Fruit fly (Drosophila melanogaster) whole organism, embryonic: Measurements from ENCODE around the gene Fur2.

Experiments used
- Abd-B ChIP-seq: fragments of 200-800 bp; sonication (Bioruptor generic); optimal IDR thresholded peaks from 2 replicates; lab custom pipeline; 2018; ENCODE audit warnings: missing biosample characterization, mild to moderate bottlenecking, missing genetic modification characterization, moderate library complexity
- CG1024 ChIP-seq: fragments of 200-800 bp; sonication (Bioruptor generic); IDR thresholded peaks from 2 replicates; pipeline ENCODE4 v1.3.6; 2022; ENCODE audit warnings: missing biosample characterization, missing genetic modification characterization
- CG10366 ChIP-seq: fragments of 200-800 bp; sonication (Bioruptor generic); IDR thresholded peaks from 2 replicates; pipeline ENCODE4 v1.3.6; 2022; ENCODE audit warnings: missing biosample characterization, missing genetic modification characterization
- CG10462 ChIP-seq: fragments of 200-800 bp; sonication (Bioruptor generic); optimal IDR thresholded peaks from 2 replicates; lab custom pipeline; 2016; ENCODE audit warnings: missing biosample characterization, missing genetic modification characterization
- CG10979 ChIP-seq: fragments of 200-800 bp; sonication (Bioruptor generic); optimal IDR thresholded peaks from 2 replicates; lab custom pipeline; 2018; ENCODE audit warnings: missing biosample characterization, mild to moderate bottlenecking, missing genetic modification characterization, moderate library complexity
- CG12391 ChIP-seq: fragments of 200-800 bp; sonication (Bioruptor generic); optimal IDR thresholded peaks from 3 replicates; lab custom pipeline; 2018; ENCODE audit warnings: missing biosample characterization, mild to moderate bottlenecking, missing genetic modification characterization, moderate library complexity
- CG13424 ChIP-seq: fragments of 200-800 bp; sonication (Bioruptor generic); optimal IDR thresholded peaks from 2 replicates; lab custom pipeline; 2019; ENCODE audit warnings: missing biosample characterization, mild to moderate bottlenecking, missing genetic modification characterization, moderate library complexity
- CG15011 ChIP-seq: fragments of 200-800 bp; sonication (Bioruptor generic); optimal IDR thresholded peaks from 3 replicates; lab custom pipeline; 2018; ENCODE audit warnings: missing biosample characterization, mild to moderate bottlenecking, missing genetic modification characterization
- CG16815 ChIP-seq: fragments of 200-800 bp; sonication (Bioruptor generic); optimal IDR thresholded peaks from 3 replicates; lab custom pipeline; 2017; ENCODE audit warnings: missing biosample characterization, mild to moderate bottlenecking, missing genetic modification characterization
- CG17829 ChIP-seq: fragments of 200-800 bp; optimal IDR thresholded peaks from 2 replicates; lab custom pipeline; 2019; ENCODE audit warnings: missing biosample characterization, mild to moderate bottlenecking, missing genetic modification characterization, moderate library complexity
- CG2889 ChIP-seq: fragments of 200-800 bp; sonication (Bioruptor generic); IDR thresholded peaks from 3 replicates; pipeline ENCODE4 v1.3.6; 2022; ENCODE audit warnings: missing biosample characterization, missing genetic modification characterization
- CG30020 ChIP-seq: fragments of 200-800 bp; optimal IDR thresholded peaks from 2 replicates; lab custom pipeline; 2019; ENCODE audit warnings: missing biosample characterization, mild to moderate bottlenecking, missing genetic modification characterization, moderate library complexity
- CG32532 ChIP-seq: fragments of 200-800 bp; sonication (Bioruptor generic); IDR thresholded peaks from 2 replicates; pipeline ENCODE4 v1.3.6; 2022; ENCODE audit warnings: missing biosample characterization, missing genetic modification characterization
- CG3281 ChIP-seq: fragments of 200-800 bp; sonication (Bioruptor generic); optimal IDR thresholded peaks from 3 replicates; lab custom pipeline; 2017; ENCODE audit warnings: missing biosample characterization, mild to moderate bottlenecking, missing genetic modification characterization
- CG34224 ChIP-seq: fragments of 200-800 bp; sonication (Bioruptor generic); IDR thresholded peaks from 3 replicates; pipeline ENCODE4 v1.3.6; 2022; ENCODE audit warnings: missing biosample characterization, missing genetic modification characterization; ENCODE audit not compliant: partially characterized antibody
- CG6272 ChIP-seq: fragments of 200-800 bp; sonication (Bioruptor generic); IDR thresholded peaks from 2 replicates; pipeline ENCODE4 v1.3.6; 2022; ENCODE audit warnings: missing biosample characterization, missing genetic modification characterization
- CG6689 ChIP-seq: fragments of 200-800 bp; sonication (Bioruptor generic); IDR thresholded peaks from 2 replicates; pipeline ENCODE4 v1.3.6; 2022; ENCODE audit warnings: missing biosample characterization, missing genetic modification characterization
- CG9817 ChIP-seq: fragments of 200-800 bp; sonication (Bioruptor generic); optimal IDR thresholded peaks from 2 replicates; lab custom pipeline; 2018; ENCODE audit warnings: missing biosample characterization, mild to moderate bottlenecking, missing genetic modification characterization, moderate library complexity
- D19A ChIP-seq: fragments of 200-800 bp; optimal IDR thresholded peaks from 3 replicates; lab custom pipeline; 2019; ENCODE audit warnings: missing biosample characterization, mild to moderate bottlenecking, missing genetic modification characterization, moderate library complexity
- Dbx ChIP-seq: fragments of 200-800 bp; sonication (Bioruptor generic); IDR thresholded peaks from 3 replicates; pipeline ENCODE4 v1.3.6; 2022; ENCODE audit warnings: missing biosample characterization, missing genetic modification characterization
- Dek ChIP-seq: fragments of 200-800 bp; sonication (Bioruptor generic); optimal IDR thresholded peaks from 3 replicates; lab custom pipeline; 2019; ENCODE audit warnings: missing biosample characterization, mild to moderate bottlenecking, missing genetic modification characterization, moderate library complexity
- Ets97D ChIP-seq: fragments of 200-800 bp; sonication (Bioruptor generic); optimal IDR thresholded peaks from 3 replicates; lab custom pipeline; 2016; ENCODE audit warnings: missing biosample characterization, missing genetic modification characterization
- Fer3 ChIP-seq: fragments of 200-800 bp; sonication (Bioruptor generic); optimal IDR thresholded peaks from 2 replicates; lab custom pipeline; 2018; ENCODE audit warnings: missing biosample characterization, mild to moderate bottlenecking, missing genetic modification characterization, moderate library complexity
- Myb ChIP-seq: fragments of 200-800 bp; sonication (Bioruptor generic); optimal IDR thresholded peaks from 2 replicates; lab custom pipeline; 2016; ENCODE audit warnings: missing biosample characterization, missing genetic modification characterization
- Optix ChIP-seq: fragments of 200-800 bp; sonication (Bioruptor generic); IDR thresholded peaks from 3 replicates; pipeline ENCODE4 v1.3.6; 2022; ENCODE audit warnings: missing biosample characterization, missing genetic modification characterization
- PHDP ChIP-seq: fragments of 200-800 bp; sonication (Bioruptor generic); optimal IDR thresholded peaks from 3 replicates; lab custom pipeline; 2018; ENCODE audit warnings: missing biosample characterization, mild to moderate bottlenecking, missing genetic modification characterization, moderate library complexity
- Stat92E ChIP-seq, 3 experiments: fragments of >200 bp in 2 of 3; fragments of 200-800 bp in 1 of 3; sonication (Bioruptor generic) in 1 of 3; optimal IDR thresholded peaks; 2 replicates each; lab custom pipeline; 2017 to 2019; ENCODE audit warnings: missing biosample characterization in 3 of 3, missing genetic modification characterization in 3 of 3, mild to moderate bottlenecking in 1 of 3, moderate library complexity in 1 of 3
- Taf1 ChIP-seq: fragments of 200-800 bp; sonication (Bioruptor generic); IDR thresholded peaks from 2 replicates; pipeline ENCODE4 v1.3.6; 2022; ENCODE audit warnings: missing biosample characterization, missing genetic modification characterization
- ato ChIP-seq: fragments of 200-800 bp; sonication (Bioruptor generic); IDR thresholded peaks from 2 replicates; pipeline ENCODE4 v1.3.6; 2022; ENCODE audit warnings: missing biosample characterization, missing genetic modification characterization; ENCODE audit not compliant: partially characterized antibody
- az2 ChIP-seq: fragments of 200-800 bp; sonication (Bioruptor generic); optimal IDR thresholded peaks from 3 replicates; lab custom pipeline; 2016; ENCODE audit warnings: missing biosample characterization, missing genetic modification characterization
- chinmo ChIP-seq: fragments of 200-800 bp; sonication (Bioruptor generic); IDR thresholded peaks from 4 replicates; pipeline ENCODE4 v1.3.6; 2022; ENCODE audit warnings: missing biosample characterization, missing genetic modification characterization; ENCODE audit not compliant: partially characterized antibody
- crc ChIP-seq: fragments of 200-800 bp; sonication (Bioruptor generic); optimal IDR thresholded peaks from 2 replicates; lab custom pipeline; 2016; ENCODE audit warnings: missing biosample characterization, missing genetic modification characterization
- croc ChIP-seq: fragments of 200-800 bp; sonication (Bioruptor generic); conservative IDR thresholded peaks from 3 replicates; pipeline ENCODE4 v1.3.6; 2022; ENCODE audit warnings: missing biosample characterization, missing genetic modification characterization
- dmrt99B ChIP-seq: fragments of 200-800 bp; sonication (Bioruptor generic); optimal IDR thresholded peaks from 2 replicates; lab custom pipeline; 2018; ENCODE audit warnings: missing biosample characterization, mild to moderate bottlenecking, missing genetic modification characterization, moderate library complexity
- ewg ChIP-seq: fragments of 200-800 bp; sonication (Bioruptor generic); optimal IDR thresholded peaks from 3 replicates; lab custom pipeline; 2017; ENCODE audit warnings: mild to moderate bottlenecking, missing biosample characterization, missing genetic modification reagents, missing genetic modification characterization
- fd64A ChIP-seq: fragments of 200-800 bp; sonication (Bioruptor generic); optimal IDR thresholded peaks from 3 replicates; lab custom pipeline; 2018; ENCODE audit warnings: missing biosample characterization, mild to moderate bottlenecking, missing genetic modification characterization
- gcm ChIP-seq: fragments of 200-800 bp; sonication (Bioruptor generic); optimal IDR thresholded peaks from 2 replicates; lab custom pipeline; 2019; ENCODE audit warnings: missing biosample characterization, mild to moderate bottlenecking, missing genetic modification characterization, moderate library complexity
- hbn ChIP-seq: fragments of 200-800 bp; sonication (Bioruptor generic); IDR thresholded peaks from 2 replicates; pipeline ENCODE4 v1.3.6; 2022; ENCODE audit warnings: missing biosample characterization, missing genetic modification characterization; ENCODE audit not compliant: partially characterized antibody
- nerfin-1 ChIP-seq: fragments of 200-800 bp; sonication (Bioruptor generic); optimal IDR thresholded peaks from 3 replicates; lab custom pipeline; 2019; ENCODE audit warnings: missing biosample characterization, mild to moderate bottlenecking, missing genetic modification characterization, moderate library complexity
- peb ChIP-seq: fragments of 200-800 bp; sonication (Bioruptor generic); IDR thresholded peaks from 2 replicates; pipeline ENCODE4 v1.3.6; 2022; ENCODE audit warnings: missing biosample characterization, missing genetic modification characterization
- pzg ChIP-seq: fragments of 200-800 bp; sonication (Bioruptor generic); optimal IDR thresholded peaks from 3 replicates; lab custom pipeline; 2018; ENCODE audit warnings: missing biosample characterization, mild to moderate bottlenecking, missing genetic modification characterization, moderate library complexity
- sna ChIP-seq: fragments of 200-800 bp; sonication (Bioruptor generic); IDR thresholded peaks from 2 replicates; pipeline ENCODE4 v1.3.6; 2022; ENCODE audit warnings: missing biosample characterization, missing genetic modification characterization; ENCODE audit not compliant: partially characterized antibody
- so ChIP-seq: fragments of 200-800 bp; sonication (Bioruptor generic); IDR thresholded peaks from 3 replicates; pipeline ENCODE4 v1.3.6; 2022; ENCODE audit warnings: missing biosample characterization, missing genetic modification characterization
- tx ChIP-seq: fragments of 200-800 bp; sonication (Bioruptor generic); optimal IDR thresholded peaks from 2 replicates; lab custom pipeline; 2016; ENCODE audit warnings: missing biosample characterization, missing genetic modification characterization
- unpg ChIP-seq: fragments of 200-800 bp; sonication (Bioruptor generic); optimal IDR thresholded peaks from 3 replicates; lab custom pipeline; 2018; ENCODE audit warnings: missing biosample characterization, mild to moderate bottlenecking, missing genetic modification characterization, moderate library complexity
- wek ChIP-seq: fragments of 200-800 bp; sonication (Bioruptor generic); optimal IDR thresholded peaks from 3 replicates; lab custom pipeline; 2018; ENCODE audit warnings: missing biosample characterization, mild to moderate bottlenecking, missing genetic modification characterization, moderate library complexity
- zfh1 ChIP-seq: fragments of 200-800 bp; sonication (Bioruptor generic); IDR thresholded peaks from 3 replicates; pipeline ENCODE4 v1.3.6; 2022; ENCODE audit warnings: missing biosample characterization, missing genetic modification characterization

The Fur2 gene

dm6 chrX:16384843-16385726 is 12.2 kb downstream of the Fur2 start, which contains the start of the genes CG9992 and CG4239 (continued):
- peak; percentile 29; the same call in 1 of the 2 replicates for TF ChIP-seq CG6689 (GFP tag; lab: Robert Waterston, UW)
- TF ChIP-seq Fer3: peak; percentile 53
- peak; percentile 85 for TF ChIP-seq Abd-B (GFP tag; lab: Kevin White, UChicago)
- TF ChIP-seq CG10366 (GFP tag; lab: Robert Waterston, UW): peak; percentile 51; the same call in 1 of the 2 replicates
- TF ChIP-seq Stat92E (GFP tag; optimal IDR thresholded peaks at IDR 0.05; lab: Kevin White, UChicago): no peak
- peak; percentile 61 for TF ChIP-seq CG6272 (GFP tag; lab: Robert Waterston, UW)
- no peak for TF ChIP-seq crc (GFP tag; lab: Kevin White, UChicago)
- TF ChIP-seq ato (GFP tag; lab: Robert Waterston, UW): no peak
- peak; percentile 24 for TF ChIP-seq Myb
- no peak for TF ChIP-seq CG2889 (GFP tag; lab: Robert Waterston, UW)
- peak; percentile 97 for TF ChIP-seq CG30020 (tag; lab: Kevin White, UChicago)
- peak; percentile 60 for TF ChIP-seq pzg (GFP tag; lab: Kevin White, UChicago)
- peak; percentile 18 for TF ChIP-seq tx (GFP tag; lab: Kevin White, UChicago)
- peak; percentile 29; the same call in 1 of the 2 replicates for TF ChIP-seq CG1024
- peak; percentile 53 for TF ChIP-seq dmrt99B
- peak; percentile 26 for TF ChIP-seq CG10462 (GFP tag; lab: Kevin White, UChicago)
- no peak for TF ChIP-seq gcm (GFP tag; lab: Kevin White, UChicago)
- TF ChIP-seq CG16815 (GFP tag; lab: Kevin White, UChicago): peak; percentile 71
- peak; percentile 63 for TF ChIP-seq az2 (GFP tag; lab: Kevin White, UChicago)
- TF ChIP-seq chinmo: no peak
- TF ChIP-seq Dbx (GFP tag; lab: Robert Waterston, UW): peak; percentile 69
- peak; percentile 65 for TF ChIP-seq CG17829 (tag; lab: Kevin White, UChicago)
- peak; percentile 61 for TF ChIP-seq wek (GFP tag; lab: Kevin White, UChicago)
- peak; percentile 29 for TF ChIP-seq nerfin-1 (tag; lab: Kevin White, UChicago)
- 0 out of 3 replicates have a peak, but pooled peaks have one; percentile 27 for TF ChIP-seq Optix
- peak; percentile 40 for TF ChIP-seq unpg (GFP tag; lab: Kevin White, UChicago)
- peak; percentile 67 for TF ChIP-seq CG12391 (tag; lab: Kevin White, UChicago)
- peak; percentile 79 for TF ChIP-seq CG9817
- TF ChIP-seq D19A (tag; lab: Kevin White, UChicago): peak; percentile 30
- peak; percentile 43; the same call in 1 of the 2 replicates for TF ChIP-seq hbn (GFP tag; lab: Robert Waterston, UW)
- TF ChIP-seq Taf1: peak; percentile 36; the same call in 1 of the 2 replicates
- TF ChIP-seq CG10979: peak; percentile 17
- TF ChIP-seq Dek (tag; lab: Kevin White, UChicago): peak; percentile 39
- TF ChIP-seq peb (GFP tag; lab: Robert Waterston, UW): no peak
- peak; percentile 2 for TF ChIP-seq CG15011 (GFP tag; lab: Kevin White, UChicago)
- peak; percentile 42 for TF ChIP-seq fd64A
- TF ChIP-seq CG34224 (GFP tag; lab: Robert Waterston, UW): no peak
- TF ChIP-seq croc (GFP tag; lab: Robert Waterston, UW): peak; percentile 49; the same call in 2 of the 3 replicates
- TF ChIP-seq zfh1 (GFP tag; lab: Robert Waterston, UW): peak; percentile 44; the same call in 1 of the 3 replicates
- TF ChIP-seq sna: no peak
- TF ChIP-seq Ets97D (GFP tag; lab: Kevin White, UChicago): peak; percentile 27
- TF ChIP-seq CG13424 (tag; lab: Kevin White, UChicago): peak; percentile 73
- no peak; the same call in 2 of the 3 replicates for TF ChIP-seq so (GFP tag; lab: Robert Waterston, UW)
- TF ChIP-seq PHDP (tag; lab: Kevin White, UChicago): peak; percentile 58
- peak; percentile 44 for TF ChIP-seq CG3281 (GFP tag; lab: Kevin White, UChicago)
- TF ChIP-seq ewg (GFP tag; lab: Kevin White, UChicago): peak; percentile 31
- TF ChIP-seq CG32532 (GFP tag; lab: Robert Waterston, UW): peak; percentile 81
